Fruit fly (Drosophila melanogaster) whole organism, embryonic: Measurements from ENCODE around the gene CG44836.

Source experiments
- CG10654 ChIP-seq: fragments of 200-800 bp; sonication (Bioruptor generic); optimal IDR thresholded peaks from 2 replicates; lab custom pipeline; 2016; ENCODE audit warnings: missing biosample characterization, missing genetic modification characterization
- CG11696 ChIP-seq: fragments of 200-800 bp; sonication (Bioruptor generic); IDR thresholded peaks from 2 replicates; pipeline ENCODE4 v1.3.6; 2022; ENCODE audit warnings: missing biosample characterization, missing genetic modification characterization
- CG12299 ChIP-seq: fragments of 200-800 bp; sonication (Bioruptor generic); optimal IDR thresholded peaks from 2 replicates; lab custom pipeline; 2018; ENCODE audit warnings: missing biosample characterization, mild to moderate bottlenecking, missing genetic modification characterization
- CG12391 ChIP-seq: fragments of 200-800 bp; sonication (Bioruptor generic); optimal IDR thresholded peaks from 3 replicates; lab custom pipeline; 2018; ENCODE audit warnings: missing biosample characterization, mild to moderate bottlenecking, missing genetic modification characterization, moderate library complexity
- CG14667 ChIP-seq: fragments of 200-800 bp; sonication (Bioruptor generic); IDR thresholded peaks from 2 replicates; pipeline ENCODE4 v1.3.6; 2022; ENCODE audit warnings: missing biosample characterization, missing genetic modification characterization
- CG1603 ChIP-seq: fragments of 200-800 bp; sonication (Bioruptor generic); optimal IDR thresholded peaks from 2 replicates; lab custom pipeline; 2019; ENCODE audit warnings: missing biosample characterization, mild to moderate bottlenecking, missing genetic modification characterization, moderate library complexity
- CG18599 ChIP-seq: fragments of 200-800 bp; sonication (Bioruptor generic); optimal IDR thresholded peaks from 3 replicates; lab custom pipeline; 2017; ENCODE audit warnings: missing biosample characterization, missing genetic modification characterization, mild to moderate bottlenecking, moderate library complexity, missing genetic modification reagents
- CG32767 ChIP-seq: fragments of 200-800 bp; sonication (Bioruptor generic); IDR thresholded peaks from 2 replicates; pipeline ENCODE4 v1.3.6; 2022; ENCODE audit warnings: missing biosample characterization, missing genetic modification characterization
- CG33213 ChIP-seq: fragments of 200-800 bp; sonication (Bioruptor generic); optimal IDR thresholded peaks from 3 replicates; lab custom pipeline; 2016; ENCODE audit warnings: missing biosample characterization, missing genetic modification characterization
- CG3838 ChIP-seq: fragments of 200-800 bp; sonication (Bioruptor generic); optimal IDR thresholded peaks from 3 replicates; lab custom pipeline; 2016; ENCODE audit warnings: missing biosample characterization, missing genetic modification characterization
- CG5180 ChIP-seq: fragments of 200-800 bp; sonication (Bioruptor generic); optimal IDR thresholded peaks from 3 replicates; lab custom pipeline; 2017; ENCODE audit warnings: missing biosample characterization, missing genetic modification characterization, mild to moderate bottlenecking, moderate library complexity, missing genetic modification reagents
- CG6254 ChIP-seq: fragments of 200-800 bp; sonication (Bioruptor generic); optimal IDR thresholded peaks from 3 replicates; lab custom pipeline; 2017; ENCODE audit warnings: mild to moderate bottlenecking, missing biosample characterization, missing genetic modification reagents, missing genetic modification characterization
- CG7357 ChIP-seq: fragments of 200-800 bp; sonication (Bioruptor generic); IDR thresholded peaks from 3 replicates; pipeline ENCODE4 v1.3.6; 2022; ENCODE audit warnings: missing biosample characterization, missing genetic modification characterization
- CG7372 ChIP-seq: fragments of 200-800 bp; sonication (Bioruptor generic); IDR thresholded peaks from 2 replicates; pipeline ENCODE4 v1.3.6; 2022; ENCODE audit warnings: missing biosample characterization, missing genetic modification characterization
- CG8290 ChIP-seq, 3 experiments: fragments of 200-800 bp; sonication (Bioruptor generic); optimal IDR thresholded peaks; 2 replicates each; lab custom pipeline; 2016 to 2019; ENCODE audit warnings: missing biosample characterization in 3 of 3, missing genetic modification characterization in 3 of 3, mild to moderate bottlenecking in 2 of 3, moderate library complexity in 1 of 3
- CG8924 ChIP-seq: fragments of 200-800 bp; optimal IDR thresholded peaks from 3 replicates; lab custom pipeline; 2019; ENCODE audit warnings: missing biosample characterization, mild to moderate bottlenecking, missing genetic modification characterization, moderate library complexity
- CG9215 ChIP-seq: fragments of 200-800 bp; sonication (Bioruptor generic); IDR thresholded peaks from 2 replicates; pipeline ENCODE4 v1.3.6; 2022; ENCODE audit warnings: missing biosample characterization, missing genetic modification characterization
- CG9437 ChIP-seq: fragments of 200-800 bp; sonication (Bioruptor generic); optimal IDR thresholded peaks from 2 replicates; lab custom pipeline; 2018; ENCODE audit warnings: missing biosample characterization, mild to moderate bottlenecking, missing genetic modification characterization
- CHES-1-like ChIP-seq: fragments of 200-800 bp; sonication (Bioruptor generic); optimal IDR thresholded peaks from 2 replicates; lab custom pipeline; 2016; ENCODE audit warnings: missing biosample characterization, missing genetic modification characterization
- Dek ChIP-seq: fragments of 200-800 bp; sonication (Bioruptor generic); optimal IDR thresholded peaks from 3 replicates; lab custom pipeline; 2019; ENCODE audit warnings: missing biosample characterization, mild to moderate bottlenecking, missing genetic modification characterization, moderate library complexity
- Gsc ChIP-seq: fragments of 200-800 bp; sonication (Bioruptor generic); IDR thresholded peaks from 2 replicates; pipeline ENCODE4 v1.3.6; 2022; ENCODE audit warnings: missing biosample characterization, missing genetic modification characterization
- Hr39 ChIP-seq: fragments of >200 bp; optimal IDR thresholded peaks from 2 replicates; lab custom pipeline; 2017
- Jarid2 ChIP-seq: fragments of 200-800 bp; sonication (Bioruptor generic); optimal IDR thresholded peaks from 3 replicates; lab custom pipeline; 2017; ENCODE audit warnings: mild to moderate bottlenecking, missing biosample characterization, missing genetic modification reagents, missing genetic modification characterization
- Lim3 ChIP-seq: fragments of 200-800 bp; sonication (Bioruptor generic); IDR thresholded peaks from 2 replicates; pipeline ENCODE4 v1.3.6; 2022; ENCODE audit warnings: missing biosample characterization, missing genetic modification characterization
- Mrtf ChIP-seq: fragments of 200-800 bp; sonication (Bioruptor generic); IDR thresholded peaks from 3 replicates; pipeline ENCODE4 v1.3.6; 2022; ENCODE audit warnings: missing biosample characterization, missing genetic modification characterization
- NC2α ChIP-seq: fragments of 200-800 bp; sonication (Bioruptor generic); optimal IDR thresholded peaks from 2 replicates; lab custom pipeline; 2016; ENCODE audit warnings: missing biosample characterization, missing genetic modification characterization
- PHDP ChIP-seq: fragments of 200-800 bp; sonication (Bioruptor generic); optimal IDR thresholded peaks from 3 replicates; lab custom pipeline; 2018; ENCODE audit warnings: missing biosample characterization, mild to moderate bottlenecking, missing genetic modification characterization, moderate library complexity
- Ravus ChIP-seq: fragments of 200-800 bp; sonication (Bioruptor generic); IDR thresholded peaks from 2 replicates; pipeline ENCODE4 v1.3.6; 2022; ENCODE audit warnings: missing biosample characterization, missing genetic modification characterization
- Sin3A ChIP-seq: fragments of >200 bp; optimal IDR thresholded peaks from 2 replicates; lab custom pipeline; 2018
- Six4 ChIP-seq: fragments of 200-800 bp; sonication (Bioruptor generic); optimal IDR thresholded peaks from 2 replicates; lab custom pipeline; 2016; ENCODE audit warnings: missing biosample characterization, missing genetic modification characterization
- Sry-β ChIP-seq: fragments of 200-800 bp; sonication (Bioruptor generic); optimal IDR thresholded peaks from 2 replicates; lab custom pipeline; 2018; ENCODE audit warnings: missing biosample characterization, mild to moderate bottlenecking, missing genetic modification characterization, moderate library complexity
- Usf ChIP-seq: fragments of 200-800 bp; sonication (Bioruptor generic); optimal IDR thresholded peaks from 2 replicates; lab custom pipeline; 2017; ENCODE audit warnings: missing genotype, missing biosample characterization, missing genetic modification characterization
- Xrp1 ChIP-seq: fragments of 200-800 bp; sonication (Bioruptor generic); IDR thresholded peaks from 2 replicates; pipeline ENCODE4 v1.3.6; 2022; ENCODE audit warnings: missing biosample characterization, missing genetic modification characterization
- ac ChIP-seq: fragments of 200-800 bp; sonication (Bioruptor generic); optimal IDR thresholded peaks from 3 replicates; lab custom pipeline; 2017; ENCODE audit warnings: missing biosample characterization, mild to moderate bottlenecking, missing genetic modification characterization
- bab2 ChIP-seq: fragments of 200-800 bp; sonication (Bioruptor generic); optimal IDR thresholded peaks from 2 replicates; lab custom pipeline; 2016; ENCODE audit warnings: missing biosample characterization, missing genetic modification characterization
- cas ChIP-seq: fragments of 200-800 bp; sonication (Bioruptor generic); IDR thresholded peaks from 2 replicates; pipeline ENCODE4 v1.3.6; 2022; ENCODE audit warnings: missing biosample characterization, missing genetic modification characterization
- caup ChIP-seq: fragments of 200-800 bp; sonication (Bioruptor generic); optimal IDR thresholded peaks from 3 replicates; lab custom pipeline; 2017; ENCODE audit warnings: missing biosample characterization, mild to moderate bottlenecking, missing genetic modification characterization, moderate library complexity; ENCODE audit not compliant: severe bottlenecking
- da ChIP-seq: fragments of 200-800 bp; sonication (Bioruptor generic); optimal IDR thresholded peaks from 2 replicates; lab custom pipeline; 2016; ENCODE audit warnings: missing biosample characterization, missing genetic modification characterization
- en ChIP-seq: fragments of 200-800 bp; sonication (Bioruptor generic); optimal IDR thresholded peaks from 2 replicates; lab custom pipeline; 2016; ENCODE audit warnings: missing biosample characterization, missing genetic modification characterization
- grau ChIP-seq: fragments of 200-800 bp; optimal IDR thresholded peaks from 3 replicates; lab custom pipeline; 2019; ENCODE audit warnings: missing biosample characterization, mild to moderate bottlenecking, missing genetic modification characterization, moderate library complexity
- her ChIP-seq: fragments of 200-800 bp; sonication (Bioruptor generic); optimal IDR thresholded peaks from 2 replicates; lab custom pipeline; 2016; ENCODE audit warnings: missing biosample characterization, missing genetic modification characterization
- kni ChIP-seq: fragments of 200-800 bp; sonication (Bioruptor generic); optimal IDR thresholded peaks from 3 replicates; lab custom pipeline; 2017; ENCODE audit warnings: mild to moderate bottlenecking, missing biosample characterization, missing genetic modification reagents, missing genetic modification characterization
- mam ChIP-seq: fragments of 200-800 bp; sonication (Bioruptor generic); optimal IDR thresholded peaks from 3 replicates; lab custom pipeline; 2016; ENCODE audit warnings: missing biosample characterization, missing genetic modification characterization
- pan ChIP-seq, 4 experiments: fragments of >200 bp in 3 of 4; fragments of 200-800 bp in 1 of 4; sonication (Bioruptor generic) in 1 of 4; optimal IDR thresholded peaks in 3 of 4; IDR thresholded peaks in 1 of 4; 2 replicates each; pipeline versions ENCODE4 v1.3.6 to Lab custom; 2017 to 2022; ENCODE audit warnings: missing biosample characterization in 2 of 4, missing genetic modification characterization in 2 of 4, mixed read lengths in 1 of 4
- prd ChIP-seq, 3 experiments: fragments of >200 bp in 2 of 3; fragments of 200-800 bp in 1 of 3; sonication (Bioruptor generic) in 1 of 3; optimal IDR thresholded peaks in 2 of 3; IDR thresholded peaks in 1 of 3; 2 replicates in 2 of 3; 3 replicates in 1 of 3; pipeline versions ENCODE4 v1.3.6 to Lab custom; 2017 to 2022; ENCODE audit warnings: missing biosample characterization in 1 of 3, missing genetic modification characterization in 1 of 3
- sens ChIP-seq: fragments of 200-800 bp; sonication (Bioruptor generic); peaks from one replicate; lab custom pipeline; 2016; ENCODE audit warnings: missing biosample characterization, missing genetic modification characterization
- seq ChIP-seq: fragments of 200-800 bp; sonication (Bioruptor generic); IDR thresholded peaks from 2 replicates; pipeline ENCODE4 v1.3.6; 2022; ENCODE audit warnings: missing biosample characterization, missing genetic modification characterization
- sima ChIP-seq: fragments of 200-800 bp; sonication (Bioruptor generic); optimal IDR thresholded peaks from 2 replicates; lab custom pipeline; 2016; ENCODE audit warnings: missing biosample characterization, missing genetic modification characterization
- wor ChIP-seq: fragments of 200-800 bp; sonication (Bioruptor generic); IDR thresholded peaks from 2 replicates; pipeline ENCODE4 v1.3.6; 2022; ENCODE audit warnings: missing biosample characterization, missing genetic modification characterization
- zf30C ChIP-seq: fragments of 200-800 bp; sonication (Bioruptor generic); optimal IDR thresholded peaks from 3 replicates; lab custom pipeline; 2018; ENCODE audit warnings: missing biosample characterization, mild to moderate bottlenecking, missing genetic modification characterization

Gene CG44836

DNA sequence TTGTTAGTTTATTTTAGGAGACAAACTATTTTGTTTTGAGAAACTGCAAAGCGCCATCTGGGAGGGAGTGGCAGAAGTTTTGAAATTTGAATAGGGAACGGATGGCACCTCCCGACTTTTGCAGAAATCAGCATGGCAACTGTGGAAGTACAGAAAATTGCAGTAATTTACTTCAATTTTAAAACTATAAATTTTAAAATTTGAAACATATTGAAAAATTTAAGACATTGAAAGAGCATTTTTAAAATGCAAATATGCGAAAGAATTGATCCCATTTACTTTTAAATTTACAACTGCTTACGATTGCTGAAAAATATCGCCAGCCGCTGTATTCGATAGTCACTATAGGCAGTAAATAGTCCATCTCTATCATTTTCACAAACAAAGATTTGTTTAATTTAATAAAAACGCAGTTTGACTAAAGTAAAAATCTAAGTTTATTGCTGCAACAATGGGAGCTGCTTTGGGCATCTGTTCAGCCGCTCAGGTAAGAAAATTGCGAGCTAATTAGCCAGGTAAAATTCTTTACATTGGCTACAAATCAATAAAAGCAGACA, 12.4 kb upstream of the CG44836 start, which contains the start of gene Serinc (continued):
- TF ChIP-seq grau (peak; percentile 56), prd (optimal IDR thresholded peaks at IDR 0.05; lab: Kevin White, UChicago) (no peak), prd (GFP tag; IDR thresholded peaks at IDR 0.05; lab: Robert Waterston, UW) (peak; percentile 59; the same call in 2 of the 3 replicates), Jarid2 (no peak), Usf (GFP tag; lab: Kevin White, UChicago) (no peak), Lim3 (GFP tag; lab: Robert Waterston, UW) (no peak), Sin3A (lab: Kevin White, UChicago) (peak; percentile 22), PHDP (tag; lab: Kevin White, UChicago) (peak; percentile 40), caup (GFP tag; lab: Kevin White, UChicago) (peak; percentile 59), Hr39 (lab: Kevin White, UChicago) (no peak), sima (GFP tag; lab: Kevin White, UChicago) (no peak), NC2α (GFP tag; lab: Kevin White, UChicago) (no peak), bab2 (GFP tag; lab: Kevin White, UChicago) (peak; percentile 44), CG32767 (no peak), CG5180 (no peak), CG11696 (no peak), mam (GFP tag; lab: Kevin White, UChicago) (peak; percentile 63), pan (optimal IDR thresholded peaks at IDR 0.05; lab: Kevin White, UChicago) (no peak), pan (GFP tag; optimal IDR thresholded peaks at IDR 0.05 in 1 of 2, IDR thresholded peaks at IDR 0.05 in 1 of 2) (no peak), da (no peak), Ravus (no peak), Dek (tag; lab: Kevin White, UChicago) (peak; percentile 25), seq (GFP tag; lab: Robert Waterston, UW) (no peak; the same call in 1 of the 2 replicates), Sry-β (GFP tag; lab: Kevin White, UChicago) (no peak), CG14667 (0 out of 2 replicates have a peak, but pooled peaks have one; percentile 21), CG9437 (GFP tag; lab: Kevin White, UChicago) (peak; percentile 81), CG6254 (GFP tag; lab: Kevin White, UChicago) (no peak), CG3838 (GFP tag; lab: Kevin White, UChicago) (peak; percentile 25), CG8924 (tag; lab: Kevin White, UChicago) (peak; percentile 83), en (no peak), Gsc (GFP tag; lab: Robert Waterston, UW) (no peak), Six4 (GFP tag; lab: Kevin White, UChicago) (peak; percentile 7), CG12299 (tag; lab: Kevin White, UChicago) (peak; percentile 36), CG18599 (GFP tag; lab: Kevin White, UChicago) (no peak), CG8290 (GFP tag; optimal IDR thresholded peaks at IDR 0.05; lab: Kevin White, UChicago) (peak; percentile 66), CG8290 (tag; optimal IDR thresholded peaks at IDR 0.05; lab: Kevin White, UChicago) (no peak), cas (GFP tag; lab: Robert Waterston, UW) (no peak), Mrtf (GFP tag; lab: Robert Waterston, UW) (no peak), CG9215 (GFP tag; lab: Robert Waterston, UW) (peak; percentile 46; the same call in 1 of the 2 replicates), CG33213 (GFP tag; lab: Kevin White, UChicago) (peak; percentile 67), CG7372 (GFP tag; lab: Robert Waterston, UW) (0 out of 2 replicates have a peak, but pooled peaks have one; percentile 28), wor (GFP tag; lab: Robert Waterston, UW) (no peak; the same call in 1 of the 2 replicates), CG12391 (peak; percentile 78), sens (GFP tag; lab: Kevin White, UChicago) (peak; percentile 90), zf30C (GFP tag; lab: Kevin White, UChicago) (no peak), kni (GFP tag; lab: Kevin White, UChicago) (peak; percentile 24), CHES-1-like (GFP tag; lab: Kevin White, UChicago) (peak; percentile 69), ac (no peak), CG10654 (peak; percentile 45), her (GFP tag; lab: Kevin White, UChicago) (no peak), CG7357 (GFP tag; lab: Robert Waterston, UW) (no peak), Xrp1 (GFP tag; lab: Robert Waterston, UW) (no peak; the same call in 1 of the 2 replicates), CG1603 (peak; percentile 44)
